Fruit fly (Drosophila melanogaster): ENCODE measurements around the gene dpr20.
A peak's percentile ranks its signal among the peaks of the same experiment; 100 is the strongest.

Gene dpr20

DNA sequence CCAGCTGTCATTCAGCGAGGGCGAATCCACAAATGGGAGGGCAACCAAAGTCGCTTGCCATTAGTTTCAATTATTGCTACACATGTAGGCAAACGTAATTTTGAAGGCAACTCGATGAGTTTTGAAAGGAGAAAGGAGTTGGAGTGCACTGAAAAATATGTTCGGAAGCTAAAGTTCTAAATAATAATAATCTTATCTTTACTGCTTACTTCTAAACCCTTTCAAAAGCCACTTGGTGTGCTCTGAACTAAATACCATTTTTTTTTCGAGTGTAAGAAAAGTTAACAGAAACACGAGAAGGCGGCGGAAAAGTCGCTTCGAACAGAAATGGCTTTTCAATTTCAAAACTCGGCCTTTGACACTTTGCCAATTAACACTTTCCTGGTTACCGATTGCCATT lies 13.4 kb downstream of the dpr20 start, which contains the start of gene Cep290:
Cep290 (plus strand) TSS at position 301 of the 400 bp plus-strand sequence.
- TF ChIP-seq CG13204 (GFP tag; optimal IDR thresholded peaks at IDR 0.05), result no peak
- TF ChIP-seq CG4496 (GFP tag; IDR thresholded peaks at IDR 0.05), result no peak
- TF ChIP-seq fd96Ca (GFP tag; IDR thresholded peaks at IDR 0.05), result no peak
- no peak for TF ChIP-seq CG12605 (GFP tag; IDR thresholded peaks at IDR 0.05)
- TF ChIP-seq CG8301 (tag; optimal IDR thresholded peaks at IDR 0.05), result no peak
- no peak for TF ChIP-seq D1 (tag; optimal IDR thresholded peaks at IDR 0.05)
- TF ChIP-seq CG14655 (GFP tag; optimal IDR thresholded peaks at IDR 0.05), result no peak
- TF ChIP-seq CG34367 (tag; optimal IDR thresholded peaks at IDR 0.05), result no peak
- no peak for TF ChIP-seq CG17806 (tag; optimal IDR thresholded peaks at IDR 0.05)
- TF ChIP-seq CG9948 (tag; optimal IDR thresholded peaks at IDR 0.05), result no peak
- no peak for TF ChIP-seq CG15710 (tag; optimal IDR thresholded peaks at IDR 0.05)
- TF ChIP-seq CG10348 (GFP tag; IDR thresholded peaks at IDR 0.05), result no peak
- TF ChIP-seq Snoo (tag; optimal IDR thresholded peaks at IDR 0.05), result no peak
- no peak for TF ChIP-seq Pif1B (GFP tag; optimal IDR thresholded peaks at IDR 0.05)
- TF ChIP-seq gl (tag; optimal IDR thresholded peaks at IDR 0.05), result no peak
- no peak for TF ChIP-seq CG8159 (tag; optimal IDR thresholded peaks at IDR 0.05)
- no peak for TF ChIP-seq Ets98B (GFP tag; IDR thresholded peaks at IDR 0.05)
- no peak for TF ChIP-seq EcR (GFP tag; optimal IDR thresholded peaks at IDR 0.05)
- no peak for TF ChIP-seq Pif1A (GFP tag; optimal IDR thresholded peaks at IDR 0.05)
- TF ChIP-seq rn (GFP tag; IDR thresholded peaks at IDR 0.05), result no peak

DNA sequence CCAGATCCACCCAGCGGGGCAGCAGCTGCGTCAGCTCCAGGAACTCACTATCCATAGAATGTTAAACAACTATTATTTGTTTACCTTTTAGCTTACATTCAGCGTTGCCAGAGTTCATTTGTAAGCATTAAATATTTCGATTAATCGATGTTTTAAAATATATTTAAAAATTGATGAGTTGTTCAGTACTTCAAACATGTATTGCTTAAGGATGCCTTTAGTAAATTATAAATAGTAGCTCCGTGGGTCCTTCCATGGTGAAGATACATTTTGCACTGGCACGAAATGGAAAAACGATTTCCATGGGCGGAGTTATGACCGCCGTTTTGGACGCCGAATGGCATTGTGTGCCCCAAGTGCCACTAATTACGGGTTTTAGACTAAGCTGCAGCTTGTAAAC lies 15.8 kb downstream of the dpr20 start, which contains the start of the genes JMJD5 and Gr61a:
JMJD5 (minus strand) TSS at position 101 of the 400 bp plus-strand sequence.
Gr61a (plus strand) TSS at position 192 of the 400 bp plus-strand sequence.
- no peak for TF ChIP-seq CG8159 (tag; optimal IDR thresholded peaks at IDR 0.05)
- TF ChIP-seq CG4496 (GFP tag; IDR thresholded peaks at IDR 0.05), result no peak
- TF ChIP-seq CG8301 (tag; optimal IDR thresholded peaks at IDR 0.05), result no peak
- no peak for TF ChIP-seq Ets98B (GFP tag; IDR thresholded peaks at IDR 0.05)
- TF ChIP-seq CG34367 (tag; optimal IDR thresholded peaks at IDR 0.05), result no peak
- no peak for TF ChIP-seq fd96Ca (GFP tag; IDR thresholded peaks at IDR 0.05)
- no peak for TF ChIP-seq Pif1B (GFP tag; optimal IDR thresholded peaks at IDR 0.05)
- no peak for TF ChIP-seq EcR (GFP tag; optimal IDR thresholded peaks at IDR 0.05)
- TF ChIP-seq CG13204 (GFP tag; optimal IDR thresholded peaks at IDR 0.05), result no peak
- no peak for TF ChIP-seq Snoo (tag; optimal IDR thresholded peaks at IDR 0.05)
- TF ChIP-seq CG17806 (tag; optimal IDR thresholded peaks at IDR 0.05), result no peak
- TF ChIP-seq CG10348 (GFP tag; IDR thresholded peaks at IDR 0.05), result no peak
- no peak for TF ChIP-seq CG12605 (GFP tag; IDR thresholded peaks at IDR 0.05)
- no peak for TF ChIP-seq gl (tag; optimal IDR thresholded peaks at IDR 0.05)
- no peak for TF ChIP-seq CG14655 (GFP tag; optimal IDR thresholded peaks at IDR 0.05)
- no peak for TF ChIP-seq CG15710 (tag; optimal IDR thresholded peaks at IDR 0.05)
- TF ChIP-seq CG9948 (tag; optimal IDR thresholded peaks at IDR 0.05), result no peak
- no peak for TF ChIP-seq CG32121 (GFP tag; IDR thresholded peaks at IDR 0.05)
- TF ChIP-seq rn (GFP tag; IDR thresholded peaks at IDR 0.05), result no peak
- no peak for TF ChIP-seq Pif1A (GFP tag; optimal IDR thresholded peaks at IDR 0.05)

DNA sequence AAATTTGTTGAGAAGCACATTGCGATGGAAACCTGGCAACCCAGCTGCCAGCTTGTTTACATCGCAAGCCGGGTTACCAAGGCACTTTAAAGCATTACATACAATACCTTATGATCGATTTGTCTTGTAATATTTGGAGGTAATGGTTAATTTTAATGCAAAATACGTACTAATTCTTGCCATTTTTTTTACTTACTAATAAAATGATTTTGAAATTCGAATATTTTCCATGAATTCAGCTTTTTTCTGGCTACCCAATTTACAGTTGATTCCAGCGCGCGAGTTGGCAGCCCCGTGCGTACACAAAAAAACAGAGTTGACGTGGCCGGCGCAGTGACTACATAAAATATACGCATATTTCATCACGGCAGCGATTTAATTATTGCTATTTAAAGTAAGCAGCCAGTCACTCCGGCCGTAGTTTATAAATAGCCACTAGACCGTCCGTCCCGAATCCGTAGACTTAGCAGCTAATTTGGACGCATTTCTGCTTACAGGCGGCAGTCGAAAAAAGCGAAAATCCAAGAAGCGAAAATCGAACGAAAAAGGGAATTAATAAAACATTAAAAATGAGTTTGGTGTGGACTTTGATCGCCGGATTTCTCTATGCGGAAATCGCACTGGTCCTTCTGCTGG lies 19.4 kb downstream of the dpr20 start, which contains the start of the genes CG13901 and CG13887:
CG13901 (minus strand) TSS at position 270 of the 636 bp plus-strand sequence.
CG13887 (plus strand) TSS at position 310 of the 636 bp plus-strand sequence.
- peak; percentile 45; the same call in 1 of the 2 replicates for TF ChIP-seq CG12605 (GFP tag; IDR thresholded peaks at IDR 0.05)
- no peak for TF ChIP-seq Pif1A (GFP tag; optimal IDR thresholded peaks at IDR 0.05)
- TF ChIP-seq CG17806 (tag; optimal IDR thresholded peaks at IDR 0.05), result peak; percentile 85
- TF ChIP-seq Ets98B (GFP tag; IDR thresholded peaks at IDR 0.05), result peak; percentile 88
- peak; percentile 72; the same call in 1 of the 2 replicates for TF ChIP-seq rn (GFP tag; IDR thresholded peaks at IDR 0.05)
- peak; percentile 75 for TF ChIP-seq Snoo (tag; optimal IDR thresholded peaks at IDR 0.05)
- peak; percentile 81 for TF ChIP-seq CG34367 (tag; optimal IDR thresholded peaks at IDR 0.05)
- 0 out of 2 replicates have a peak, but pooled peaks have one; percentile 48 for TF ChIP-seq CG10348 (GFP tag; IDR thresholded peaks at IDR 0.05)
- TF ChIP-seq CG9948 (tag; optimal IDR thresholded peaks at IDR 0.05), result peak; percentile 80
- TF ChIP-seq CG15710 (tag; optimal IDR thresholded peaks at IDR 0.05), result peak; percentile 87
- TF ChIP-seq CG14655 (GFP tag; optimal IDR thresholded peaks at IDR 0.05), result no peak
- peak; percentile 87 for TF ChIP-seq CG8159 (tag; optimal IDR thresholded peaks at IDR 0.05)
- peak; percentile 87 for TF ChIP-seq fd96Ca (GFP tag; IDR thresholded peaks at IDR 0.05)
- peak; percentile 83 for TF ChIP-seq CG32121 (GFP tag; IDR thresholded peaks at IDR 0.05)
- TF ChIP-seq CG4496 (GFP tag; IDR thresholded peaks at IDR 0.05), result peak; percentile 86
- TF ChIP-seq CG8301 (tag; optimal IDR thresholded peaks at IDR 0.05), result peak; percentile 80
- peak; percentile 50 for TF ChIP-seq gl (tag; optimal IDR thresholded peaks at IDR 0.05)
- no peak for TF ChIP-seq Pif1B (GFP tag; optimal IDR thresholded peaks at IDR 0.05)
- TF ChIP-seq CG13204 (GFP tag; optimal IDR thresholded peaks at IDR 0.05), result no peak
- TF ChIP-seq EcR (GFP tag; optimal IDR thresholded peaks at IDR 0.05), result peak; percentile 74
- no peak for TF ChIP-seq D1 (tag; optimal IDR thresholded peaks at IDR 0.05)

DNA sequence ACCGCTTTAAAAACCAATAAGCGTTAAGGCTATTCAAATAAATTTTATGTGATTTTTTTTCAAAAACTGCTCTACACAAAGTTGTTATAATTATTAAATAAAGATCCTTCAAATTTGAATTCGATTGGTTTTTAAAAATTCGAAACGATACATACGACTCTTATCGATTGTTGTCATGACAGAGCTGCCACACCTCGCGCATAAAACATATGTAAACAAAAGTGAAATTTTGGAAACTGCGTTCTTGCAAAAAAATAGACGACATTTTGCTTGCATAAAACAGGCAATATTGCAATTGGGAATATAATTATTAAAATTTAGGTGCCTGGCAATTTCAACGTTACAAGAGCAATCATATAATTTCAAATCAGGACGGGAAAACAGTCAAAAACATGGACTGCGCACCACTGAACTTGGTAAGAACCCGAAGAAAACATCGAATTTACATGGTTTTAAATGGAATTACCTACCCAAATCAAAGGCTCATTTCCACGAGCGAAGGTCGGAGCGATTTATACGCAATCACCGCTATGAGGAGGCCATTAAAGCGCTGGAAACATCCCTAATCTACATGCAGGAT lies 21.5 kb downstream of the dpr20 start, which contains the start of gene CG42554:
CG42554 (plus strand) TSS at position 229 of the 580 bp plus-strand sequence.
- TF ChIP-seq CG10348 (GFP tag; IDR thresholded peaks at IDR 0.05), result no peak
- TF ChIP-seq gl (tag; optimal IDR thresholded peaks at IDR 0.05), result no peak
- TF ChIP-seq CG8301 (tag; optimal IDR thresholded peaks at IDR 0.05), result no peak
- TF ChIP-seq CG32121 (GFP tag; IDR thresholded peaks at IDR 0.05), result no peak
- no peak for TF ChIP-seq CG14655 (GFP tag; optimal IDR thresholded peaks at IDR 0.05)
- no peak for TF ChIP-seq CG34367 (tag; optimal IDR thresholded peaks at IDR 0.05)
- TF ChIP-seq Ets98B (GFP tag; IDR thresholded peaks at IDR 0.05), result no peak
- no peak for TF ChIP-seq EcR (GFP tag; optimal IDR thresholded peaks at IDR 0.05)
- no peak for TF ChIP-seq Pif1A (GFP tag; optimal IDR thresholded peaks at IDR 0.05)
- no peak for TF ChIP-seq D1 (tag; optimal IDR thresholded peaks at IDR 0.05)
- TF ChIP-seq CG4496 (GFP tag; IDR thresholded peaks at IDR 0.05), result no peak
- TF ChIP-seq Snoo (tag; optimal IDR thresholded peaks at IDR 0.05), result no peak
- TF ChIP-seq CG12605 (GFP tag; IDR thresholded peaks at IDR 0.05), result no peak
- no peak for TF ChIP-seq CG15710 (tag; optimal IDR thresholded peaks at IDR 0.05)
- no peak for TF ChIP-seq CG13204 (GFP tag; optimal IDR thresholded peaks at IDR 0.05)
- TF ChIP-seq CG8159 (tag; optimal IDR thresholded peaks at IDR 0.05), result no peak
- TF ChIP-seq rn (GFP tag; IDR thresholded peaks at IDR 0.05), result no peak

Measured in whole organism, pupa.